Worm (Caenorhabditis elegans) whole organism, L3 larva: ENCODE measurements around the gene Y39A1A.21.

Experiments
- R02D3.7 ChIP-seq: fragments of 150-350 bp; optimal IDR thresholded peaks from 2 replicates; lab custom pipeline; 2014; ENCODE audit warnings: missing biosample characterization, missing genetic modification characterization
- ZK546.5 ChIP-seq: sonication (generic microtip); optimal IDR thresholded peaks from 2 replicates; lab custom pipeline; 2017; ENCODE audit warnings: missing biosample characterization, missing genetic modification characterization
- ama-1 ChIP-seq: fragments of 150-350 bp; optimal IDR thresholded peaks from 2 replicates; lab custom pipeline; 2018
- ceh-28 ChIP-seq: fragments of 150-350 bp; optimal IDR thresholded peaks from 2 replicates; lab custom pipeline; 2014; ENCODE audit warnings: missing biosample characterization, missing genetic modification reagents, missing genetic modification characterization
- ceh-82 ChIP-seq: fragments of 150-350 bp; optimal IDR thresholded peaks from 2 replicates; lab custom pipeline; 2014; ENCODE audit warnings: missing biosample characterization, missing genetic modification characterization
- ceh-9 ChIP-seq: sonication (generic microtip); optimal IDR thresholded peaks from 2 replicates; lab custom pipeline; 2018; ENCODE audit warnings: missing biosample characterization, missing genetic modification characterization
- egl-27 ChIP-seq: sonication (generic microtip); optimal IDR thresholded peaks from 4 replicates; lab custom pipeline; 2017; ENCODE audit warnings: missing biosample characterization, missing genetic modification reagents, missing genetic modification characterization
- egl-5 ChIP-seq: fragments of 150-350 bp; optimal IDR thresholded peaks from 2 replicates; lab custom pipeline; 2017; ENCODE audit warnings: missing biosample characterization, missing genetic modification reagents, missing genetic modification characterization, inconsistent platforms
- elt-1 ChIP-seq: fragments of 150-350 bp; optimal IDR thresholded peaks from 2 replicates; lab custom pipeline; 2014; ENCODE audit warnings: missing biosample characterization, missing genetic modification characterization
- elt-2 ChIP-seq: sonication (generic microtip); optimal IDR thresholded peaks from 2 replicates; lab custom pipeline; 2016; ENCODE audit warnings: missing genetic modification reagents, mild to moderate bottlenecking, missing genetic modification characterization, missing compliant biosample characterization
- elt-3 ChIP-seq, 3 experiments: fragments of 150-350 bp in 1 of 3; sonication (generic microtip) in 2 of 3; optimal IDR thresholded peaks; 2 replicates in 2 of 3; 4 replicates in 1 of 3; lab custom pipeline; 2014 to 2017; ENCODE audit warnings: missing biosample characterization in 3 of 3, missing genetic modification characterization in 3 of 3
- eor-1 ChIP-seq, 2 experiments: fragments of 150-350 bp; optimal IDR thresholded peaks; 2 replicates each; lab custom pipeline; 2014 to 2018; ENCODE audit warnings: missing biosample characterization in 2 of 2, missing genetic modification characterization in 2 of 2
- fkh-10 ChIP-seq: sonication (generic microtip); optimal IDR thresholded peaks from 2 replicates; lab custom pipeline; 2017; ENCODE audit warnings: missing biosample characterization, missing genetic modification reagents, missing genetic modification characterization
- fos-1 ChIP-seq: fragments of 150-350 bp; optimal IDR thresholded peaks from 2 replicates; lab custom pipeline; 2014; ENCODE audit warnings: missing biosample characterization, missing genetic modification characterization
- hmg-11 ChIP-seq: sonication (generic microtip); optimal IDR thresholded peaks from 2 replicates; lab custom pipeline; 2016; ENCODE audit warnings: missing genetic modification characterization, missing compliant biosample characterization
- jun-1 ChIP-seq: fragments of 150-350 bp; optimal IDR thresholded peaks from 2 replicates; lab custom pipeline; 2014; ENCODE audit warnings: missing biosample characterization, missing genetic modification reagents, missing genetic modification characterization
- lin-15B ChIP-seq: fragments of 150-350 bp; optimal IDR thresholded peaks from 2 replicates; lab custom pipeline; 2014; ENCODE audit warnings: missing biosample characterization, missing genetic modification characterization
- lin-39 ChIP-seq: fragments of 150-350 bp; optimal IDR thresholded peaks from 2 replicates; lab custom pipeline; 2018; ENCODE audit warnings: missing biosample characterization, missing genetic modification reagents, missing genetic modification characterization
- lsy-12 ChIP-seq: sonication (generic microtip); optimal IDR thresholded peaks from 2 replicates; lab custom pipeline; 2016; ENCODE audit warnings: mild to moderate bottlenecking, missing genetic modification characterization, missing compliant biosample characterization
- mdl-1 ChIP-seq: fragments of 150-350 bp; optimal IDR thresholded peaks from 2 replicates; lab custom pipeline; 2014; ENCODE audit warnings: missing biosample characterization, missing genetic modification characterization
- mml-1 ChIP-seq: fragments of 150-350 bp; sonication (generic microtip); optimal IDR thresholded peaks from 3 replicates; lab custom pipeline; 2014; ENCODE audit warnings: missing biosample characterization, missing genetic modification characterization
- nfya-1 ChIP-seq: sonication (generic microtip); optimal IDR thresholded peaks from 2 replicates; lab custom pipeline; 2017; ENCODE audit warnings: missing genetic modification characterization, mild to moderate bottlenecking, missing compliant biosample characterization, antibody characterized with exemption, moderate library complexity; ENCODE audit not compliant: insufficient read depth
- nhr-12 ChIP-seq: fragments of 150-350 bp; optimal IDR thresholded peaks from 2 replicates; lab custom pipeline; 2014; ENCODE audit warnings: missing biosample characterization, missing genetic modification characterization
- nhr-23 ChIP-seq: fragments of 150-350 bp; optimal IDR thresholded peaks from 2 replicates; lab custom pipeline; 2014; ENCODE audit warnings: missing biosample characterization, missing genetic modification reagents, missing genetic modification characterization
- nhr-237 ChIP-seq: fragments of 150-350 bp; optimal IDR thresholded peaks from 2 replicates; lab custom pipeline; 2014; ENCODE audit warnings: missing biosample characterization, missing genetic modification characterization
- nhr-25 ChIP-seq: sonication (generic microtip); optimal IDR thresholded peaks from 2 replicates; lab custom pipeline; 2017; ENCODE audit warnings: missing biosample characterization, missing genetic modification characterization
- nhr-43 ChIP-seq: sonication (generic microtip); optimal IDR thresholded peaks from 2 replicates; lab custom pipeline; 2016; ENCODE audit warnings: mild to moderate bottlenecking, missing genetic modification characterization, missing compliant biosample characterization; ENCODE audit not compliant: poor library complexity, severe bottlenecking
- pha-4 ChIP-seq: fragments of 150-350 bp; optimal IDR thresholded peaks from 2 replicates; lab custom pipeline; 2014; ENCODE audit warnings: missing biosample characterization, missing genetic modification reagents, missing genetic modification characterization
- sea-2 ChIP-seq: fragments of 150-350 bp; sonication (generic microtip); optimal IDR thresholded peaks from 4 replicates; lab custom pipeline; 2014; ENCODE audit warnings: missing biosample characterization, missing genetic modification reagents, missing genetic modification characterization
- skn-1 ChIP-seq: fragments of 150-350 bp; optimal IDR thresholded peaks from 2 replicates; lab custom pipeline; 2014; ENCODE audit warnings: missing biosample characterization, missing genetic modification characterization
- snpc-4 ChIP-seq: fragments of 150-350 bp; optimal IDR thresholded peaks from 2 replicates; lab custom pipeline; 2014; ENCODE audit warnings: missing biosample characterization, missing genetic modification characterization
- tbx-2 ChIP-seq: sonication (generic microtip); optimal IDR thresholded peaks from 2 replicates; lab custom pipeline; 2016; ENCODE audit warnings: mild to moderate bottlenecking, missing genetic modification characterization, missing compliant biosample characterization
- unc-39 ChIP-seq: sonication (generic microtip); optimal IDR thresholded peaks from 4 replicates; lab custom pipeline; 2017; ENCODE audit warnings: missing biosample characterization, missing genetic modification characterization
- unc-62 ChIP-seq: fragments of 150-350 bp; sonication (generic microtip); optimal IDR thresholded peaks from 4 replicates; lab custom pipeline; 2014; ENCODE audit warnings: missing biosample characterization, missing genetic modification reagents, missing genetic modification characterization

The Y39A1A.21 gene

DNA sequence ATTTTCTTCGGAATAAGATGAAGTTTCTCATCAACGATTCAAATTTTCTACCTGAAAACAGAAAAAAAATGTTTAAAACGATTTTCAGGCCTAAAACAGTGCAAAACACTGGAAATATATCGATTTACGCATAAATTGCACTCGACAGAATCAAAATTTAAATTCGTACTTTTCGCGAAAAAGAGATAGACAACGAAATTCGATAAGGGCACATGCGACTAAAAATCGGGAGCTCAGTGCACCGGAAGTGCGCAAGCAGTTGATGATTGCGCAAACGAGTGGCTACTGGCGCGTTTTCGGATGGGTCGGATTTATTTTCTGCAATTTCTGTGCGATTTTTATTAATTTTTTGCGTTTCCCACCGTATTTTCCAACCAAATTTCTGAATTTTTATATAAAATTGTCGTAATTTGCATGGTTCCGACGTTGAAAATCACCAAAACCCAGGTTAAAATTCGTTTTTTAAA lies at the start of gene Y39A1A.21, which contains the start of gene Y39A1A.22:
Gene Y39A1A.21, minus strand, starts transcription at position 51 of the 467 bp plus-strand sequence.
Gene Y39A1A.22, minus strand, starts transcription at position 57 of the 467 bp plus-strand sequence.
- TF ChIP-seq fkh-10 (GFP tag; lab: Kevin White, UChicago): peak; percentile 83
- no peak for TF ChIP-seq fos-1
- TF ChIP-seq egl-27: no peak
- TF ChIP-seq ZK546.5 (tag; lab: Kevin White, UChicago): no peak
- TF ChIP-seq nhr-43 (tag; lab: Kevin White, UChicago): peak; percentile 57
- TF ChIP-seq snpc-4 (tag; lab: Kevin White, UChicago): peak; percentile 79
- peak; percentile 70 for TF ChIP-seq lin-39
- TF ChIP-seq lin-15B (tag; lab: Kevin White, UChicago): peak; percentile 83
- no peak for TF ChIP-seq ceh-9 (tag; lab: Kevin White, UChicago)
- no peak for TF ChIP-seq elt-1 (tag; lab: Kevin White, UChicago)
- TF ChIP-seq nhr-23 (tag; lab: Kevin White, UChicago): peak; percentile 63
- TF ChIP-seq nfya-1 (tag; lab: Kevin White, UChicago): peak; percentile 88
- TF ChIP-seq tbx-2 (tag; lab: Kevin White, UChicago): peak; percentile 76
- peak; percentile 67 for TF ChIP-seq ceh-28
- TF ChIP-seq mdl-1 (tag; lab: Kevin White, UChicago): no peak
- peak; percentile 51 for TF ChIP-seq R02D3.7
- TF ChIP-seq ceh-82 (tag; lab: Kevin White, UChicago): peak; percentile 1
- TF ChIP-seq hmg-11 (tag; lab: Kevin White, UChicago): peak; percentile 79
- peak; percentile 64 for TF ChIP-seq elt-2
- no peak for TF ChIP-seq nhr-25
- no peak for TF ChIP-seq nhr-12
- TF ChIP-seq egl-5 (tag; lab: Kevin White, UChicago): peak; percentile 72
- TF ChIP-seq skn-1: peak; percentile 59
- TF ChIP-seq elt-3 (tag; optimal IDR thresholded peaks at IDR 0.05; lab: Kevin White, UChicago): no peak
- peak; percentile 55 for TF ChIP-seq jun-1 (tag; lab: Kevin White, UChicago)
- TF ChIP-seq lsy-12 (tag; lab: Kevin White, UChicago): peak; percentile 44
- peak; percentile 81 for TF ChIP-seq pha-4 (tag; lab: Kevin White, UChicago)
- TF ChIP-seq, all 47 proteins: peak for 18

DNA sequence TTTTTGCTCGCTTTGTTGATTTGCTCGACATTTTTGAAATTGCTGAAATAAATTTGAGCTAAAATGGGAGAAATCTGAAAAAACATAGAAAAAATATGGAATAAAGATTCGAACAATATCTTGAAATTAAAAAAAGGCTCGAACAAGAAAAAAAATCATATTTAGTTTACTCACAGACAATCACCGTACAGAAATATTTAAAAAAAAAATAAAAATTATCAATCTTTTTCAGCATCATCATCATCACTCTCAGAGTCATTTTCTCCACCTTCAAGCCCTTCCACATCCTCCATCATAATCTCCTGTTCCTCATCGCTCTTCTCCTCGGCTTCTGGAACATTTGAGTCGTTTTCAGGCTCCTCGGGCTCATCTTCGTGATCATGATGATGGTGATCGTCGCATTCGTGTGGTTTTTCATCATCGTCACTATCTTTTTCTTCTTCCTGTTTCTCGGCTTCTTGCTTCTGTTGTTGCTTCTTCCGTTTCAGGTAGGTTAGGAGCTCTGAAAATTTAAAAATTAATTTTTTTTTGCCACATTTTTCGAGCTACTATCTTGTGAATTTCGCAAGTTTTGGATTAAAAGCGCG lies 48.8 kb upstream of the Y39A1A.21 start, which contains the start of gene hpl-2:
Gene hpl-2, minus strand, starts transcription at position 51 of the 587 bp plus-strand sequence.
- TF ChIP-seq lin-39 (no peak), nhr-43 (tag; lab: Kevin White, UChicago) (no peak), fos-1 (no peak)

DNA sequence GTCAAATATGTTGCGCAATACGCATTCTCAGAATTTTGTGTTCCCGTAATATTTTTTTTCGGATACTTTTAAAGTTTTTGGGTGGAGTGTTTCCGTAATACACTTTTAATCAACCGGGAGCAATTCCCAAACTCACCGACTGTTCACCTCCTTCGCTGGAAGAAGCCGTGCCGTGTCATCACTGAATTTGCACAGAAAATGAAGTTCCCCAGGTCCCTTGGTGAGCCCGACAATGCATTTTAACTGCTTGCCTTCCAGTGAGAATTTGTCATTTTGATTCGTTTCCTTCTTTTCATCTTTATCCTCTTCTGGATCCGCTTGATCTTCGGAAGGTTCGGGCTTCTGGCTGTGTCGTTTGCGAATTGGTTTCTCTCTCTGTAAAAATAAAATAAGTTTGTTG lies 47.6 kb upstream of the Y39A1A.21 start:
- TF ChIP-seq unc-62 (GFP tag; lab: Kevin White, UChicago) (no peak), elt-3 (tag; optimal IDR thresholded peaks at IDR 0.05; lab: Kevin White, UChicago) (no peak), ama-1 (no peak), lin-39 (no peak), eor-1 (tag; optimal IDR thresholded peaks at IDR 0.05; lab: Kevin White, UChicago) (no peak), unc-39 (tag; lab: Kevin White, UChicago) (no peak), nhr-237 (tag; lab: Kevin White, UChicago) (no peak), elt-1 (tag; lab: Kevin White, UChicago) (no peak), mml-1 (no peak), sea-2 (GFP tag; lab: Kevin White, UChicago) (no peak)

DNA sequence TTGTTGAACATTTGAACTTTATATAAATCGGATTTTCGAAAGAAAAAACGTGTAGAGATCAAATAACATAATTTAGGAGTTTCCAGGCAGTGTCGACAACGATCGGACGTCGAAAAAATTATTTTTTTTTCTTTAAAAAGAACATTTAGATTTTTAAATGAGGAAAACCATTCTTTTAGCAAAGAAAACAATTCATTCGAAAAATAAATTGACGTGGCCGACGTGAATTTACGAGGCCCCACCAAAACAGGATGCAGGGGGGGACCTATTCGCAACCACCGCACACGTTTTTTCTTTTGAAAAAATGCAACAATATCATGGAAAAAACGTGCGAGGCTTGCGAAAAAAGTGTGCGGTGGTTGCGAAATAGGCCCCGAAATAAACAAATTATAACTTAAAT lies 43.2 kb upstream of the Y39A1A.21 start, which contains the start of gene enu-3.6:
Gene enu-3.6, plus strand, starts transcription at position 392 of the 400 bp plus-strand sequence.
- peak; percentile 1 for TF ChIP-seq elt-2
